Fruit fly (Drosophila melanogaster): ENCODE measurements around the gene nAChRbeta1.

dm6 chr3L:4458063-4458462 is 28.9 kb downstream of the nAChRbeta1 start, which contains the start of gene CG11345:
- TF ChIP-seq CrebA (GFP tag; optimal IDR thresholded peaks at IDR 0.05; ENCODE audit: borderline replicate concordance) (no peak), fru (GFP tag; optimal IDR thresholded peaks at IDR 0.05) (no peak), lola (GFP tag; optimal IDR thresholded peaks at IDR 0.05) (no peak), usp (GFP tag; optimal IDR thresholded peaks at IDR 0.05) (no peak), br (GFP tag; optimal IDR thresholded peaks at IDR 0.05) (no peak), h (GFP tag; optimal IDR thresholded peaks at IDR 0.05) (no peak), Mio (GFP tag; optimal IDR thresholded peaks at IDR 0.05) (no peak), dmrt93B (GFP tag; optimal IDR thresholded peaks at IDR 0.05) (no peak), sage (GFP tag; optimal IDR thresholded peaks at IDR 0.05) (no peak)

Data from whole organism, wandering third instar larva.